Worm (Caenorhabditis elegans): ENCODE measurements around the gene W06F12.3.

ce11 chrIII:13716266-13716665, 18.6 kb upstream of the W06F12.3 start:
- TF ChIP-seq elt-3 (tag; optimal IDR thresholded peaks at IDR 0.05) (no peak), nhr-28 (tag; optimal IDR thresholded peaks at IDR 0.05) (no peak)

Data from whole organism, mixed stage, embryonic.